Worm (Caenorhabditis elegans) whole organism, L4 larva: Measurements from ENCODE around the gene clc-6.

Source experiments
- D1046.2 ChIP-seq: fragments of 200-800 bp; sonication (Bioruptor generic); IDR thresholded peaks from 2 replicates; pipeline ENCODE4 v1.3.6; 2022; ENCODE audit warnings: missing genetic modification characterization, missing compliant biosample characterization
- F26F4.8 ChIP-seq: fragments of 200-800 bp; sonication (Bioruptor generic); conservative IDR thresholded peaks from 2 replicates; pipeline ENCODE4 v1.3.6; 2022; ENCODE audit warnings: missing genetic modification characterization, missing compliant biosample characterization
- F37D6.2 ChIP-seq: sonication (generic microtip); optimal IDR thresholded peaks from 2 replicates; lab custom pipeline; 2016; ENCODE audit warnings: mild to moderate bottlenecking, missing genetic modification characterization, missing compliant biosample characterization
- F49E8.2 ChIP-seq: sonication (generic microtip); optimal IDR thresholded peaks from 2 replicates; lab custom pipeline; 2016; ENCODE audit warnings: missing compliant biosample characterization, mild to moderate bottlenecking, missing genetic modification characterization, borderline replicate concordance
- Y48G9A.11 ChIP-seq: fragments of 200-800 bp; sonication (Bioruptor generic); IDR thresholded peaks from 2 replicates; pipeline ENCODE4 v1.3.6; 2022; ENCODE audit warnings: missing genetic modification reagents, missing genetic modification characterization, missing compliant biosample characterization
- Y5F2A.4 ChIP-seq: fragments of 200-800 bp; sonication (Bioruptor generic); optimal IDR thresholded peaks from 2 replicates; lab custom pipeline; 2018; ENCODE audit warnings: mild to moderate bottlenecking, missing genetic modification characterization, missing compliant biosample characterization
- Y75B8A.6 ChIP-seq: fragments of 200-800 bp; sonication (Bioruptor generic); IDR thresholded peaks from 2 replicates; pipeline ENCODE4 v1.3.6; 2022; ENCODE audit warnings: missing genetic modification reagents, missing genetic modification characterization, missing compliant biosample characterization
- ceh-62 ChIP-seq: sonication (generic microtip); optimal IDR thresholded peaks from 2 replicates; lab custom pipeline; 2017; ENCODE audit warnings: missing biosample characterization, missing genetic modification characterization
- ceh-82 ChIP-seq: sonication (generic microtip); optimal IDR thresholded peaks from 2 replicates; lab custom pipeline; 2017; ENCODE audit warnings: missing biosample characterization, missing genetic modification characterization
- ces-1 ChIP-seq: fragments of 150-350 bp; sonication (generic microtip); optimal IDR thresholded peaks from 4 replicates; lab custom pipeline; 2014; ENCODE audit warnings: missing biosample characterization, missing genetic modification reagents, missing genetic modification characterization
- cey-2 ChIP-seq: sonication (generic microtip); optimal IDR thresholded peaks from 3 replicates; lab custom pipeline; 2017; ENCODE audit warnings: missing genetic modification characterization, mild to moderate bottlenecking, missing compliant biosample characterization, antibody characterized with exemption, borderline replicate concordance; ENCODE audit not compliant: insufficient read depth
- ctbp-1 ChIP-seq: fragments of 200-800 bp; sonication (Bioruptor generic); IDR thresholded peaks from 2 replicates; pipeline ENCODE4 v1.3.6; 2022; ENCODE audit warnings: missing genetic modification reagents, missing genetic modification characterization, missing compliant biosample characterization
- daf-12 ChIP-seq: fragments of 150-350 bp; optimal IDR thresholded peaks from 2 replicates; lab custom pipeline; 2014; ENCODE audit warnings: missing biosample characterization, missing genetic modification reagents, missing genetic modification characterization
- daf-16 ChIP-seq, 3 experiments: sonication (generic microtip); optimal IDR thresholded peaks; 2 replicates each; lab custom pipeline; 2016 to 2017; ENCODE audit warnings: missing genetic modification characterization in 3 of 3, missing genetic modification reagents in 3 of 3, mild to moderate bottlenecking in 2 of 3, missing compliant biosample characterization in 2 of 3, missing biosample characterization in 1 of 3, moderate library complexity in 1 of 3
- daf-19 ChIP-seq: fragments of 200-800 bp; sonication (Bioruptor generic); conservative IDR thresholded peaks from 2 replicates; pipeline ENCODE4 v1.3.6; 2022; ENCODE audit warnings: missing genetic modification characterization, missing compliant biosample characterization
- dpl-1 ChIP-seq: fragments of 150-350 bp; optimal IDR thresholded peaks from 2 replicates; lab custom pipeline; 2014; ENCODE audit warnings: missing biosample characterization, missing genetic modification reagents, missing genetic modification characterization
- dve-1 ChIP-seq: sonication (generic microtip); optimal IDR thresholded peaks from 2 replicates; lab custom pipeline; 2017; ENCODE audit warnings: antibody characterized with exemption, mild to moderate bottlenecking, missing genetic modification characterization, missing compliant biosample characterization; ENCODE audit not compliant: insufficient read depth
- fkh-10 ChIP-seq: fragments of 150-350 bp; optimal IDR thresholded peaks from 2 replicates; lab custom pipeline; 2014; ENCODE audit warnings: missing biosample characterization, missing genetic modification reagents, missing genetic modification characterization
- jun-1 ChIP-seq: fragments of 150-350 bp; optimal IDR thresholded peaks from 2 replicates; lab custom pipeline; 2014; ENCODE audit warnings: missing biosample characterization, missing genetic modification reagents, missing genetic modification characterization
- lin-29 ChIP-seq: fragments of 200-800 bp; sonication (Bioruptor generic); IDR thresholded peaks from 2 replicates; pipeline ENCODE4 v1.3.6; 2022; ENCODE audit warnings: missing genetic modification reagents, missing genetic modification characterization, missing compliant biosample characterization
- lin-39 ChIP-seq: fragments of 150-350 bp; optimal IDR thresholded peaks from 2 replicates; lab custom pipeline; 2014; ENCODE audit warnings: missing biosample characterization, missing genetic modification reagents, missing genetic modification characterization
- lir-3 ChIP-seq: sonication (generic microtip); optimal IDR thresholded peaks from 2 replicates; lab custom pipeline; 2016; ENCODE audit warnings: mild to moderate bottlenecking, missing genetic modification characterization, missing compliant biosample characterization
- madf-9 ChIP-seq: fragments of 200-800 bp; sonication (Bioruptor generic); conservative IDR thresholded peaks from 2 replicates; pipeline ENCODE4 v1.3.6; 2022; ENCODE audit warnings: missing genetic modification reagents, missing genetic modification characterization, missing compliant biosample characterization
- mxl-2 ChIP-seq: fragments of 200-800 bp; sonication (Bioruptor generic); conservative IDR thresholded peaks from 2 replicates; pipeline ENCODE4 v1.3.6; 2022; ENCODE audit warnings: missing genetic modification reagents, missing genetic modification characterization, missing compliant biosample characterization
- mxl-3 ChIP-seq: fragments of 200-800 bp; sonication (Bioruptor generic); optimal IDR thresholded peaks from 2 replicates; lab custom pipeline; 2018; ENCODE audit warnings: mild to moderate bottlenecking, missing genetic modification characterization, missing compliant biosample characterization
- nhr-10 ChIP-seq: fragments of 150-350 bp; optimal IDR thresholded peaks from 2 replicates; lab custom pipeline; 2014; ENCODE audit warnings: missing biosample characterization, missing genetic modification characterization
- nhr-111 ChIP-seq: fragments of 200-800 bp; sonication (Bioruptor generic); optimal IDR thresholded peaks from 2 replicates; lab custom pipeline; 2018; ENCODE audit warnings: mild to moderate bottlenecking, missing genetic modification characterization, missing compliant biosample characterization
- nhr-237 ChIP-seq: sonication (generic microtip); optimal IDR thresholded peaks from 2 replicates; lab custom pipeline; 2017; ENCODE audit warnings: missing biosample characterization, missing genetic modification characterization
- nhr-25 ChIP-seq: sonication (generic microtip); optimal IDR thresholded peaks from 2 replicates; lab custom pipeline; 2017; ENCODE audit warnings: missing genetic modification characterization, mild to moderate bottlenecking, missing compliant biosample characterization, antibody characterized with exemption, moderate library complexity, borderline replicate concordance; ENCODE audit not compliant: insufficient read depth
- nhr-42 ChIP-seq: fragments of 200-800 bp; sonication (Bioruptor generic); IDR thresholded peaks from 2 replicates; pipeline ENCODE4 v1.3.6; 2022; ENCODE audit warnings: missing genetic modification characterization, missing compliant biosample characterization
- nhr-6 ChIP-seq: fragments of 150-350 bp; optimal IDR thresholded peaks from 2 replicates; lab custom pipeline; 2014; ENCODE audit warnings: missing biosample characterization, missing genetic modification characterization
- nhr-76 ChIP-seq: fragments of 150-350 bp; optimal IDR thresholded peaks from 2 replicates; lab custom pipeline; 2014; ENCODE audit warnings: missing biosample characterization, missing genetic modification characterization
- php-3 ChIP-seq: fragments of 200-800 bp; sonication (Bioruptor generic); IDR thresholded peaks from 2 replicates; pipeline ENCODE4 v1.3.6; 2022; ENCODE audit warnings: missing genetic modification reagents, missing genetic modification characterization, missing compliant biosample characterization
- snpc-1.2 ChIP-seq: fragments of 200-800 bp; sonication (Bioruptor generic); IDR thresholded peaks from 2 replicates; pipeline ENCODE4 v1.3.6; 2022; ENCODE audit warnings: missing genetic modification reagents, missing genetic modification characterization, missing compliant biosample characterization
- tag-97 ChIP-seq: fragments of 200-800 bp; sonication (Bioruptor generic); IDR thresholded peaks from 2 replicates; pipeline ENCODE4 v1.3.6; 2022; ENCODE audit warnings: missing genetic modification characterization, missing compliant biosample characterization
- tra-1 ChIP-seq: fragments of 200-800 bp; sonication (Bioruptor generic); IDR thresholded peaks from 2 replicates; pipeline ENCODE4 v1.3.6; 2022; ENCODE audit warnings: missing genetic modification reagents, missing genetic modification characterization, missing compliant biosample characterization
- unc-62 ChIP-seq, 3 experiments: fragments of 150-350 bp in 1 of 3; sonication (generic microtip); optimal IDR thresholded peaks in 2 of 3; peaks in 1 of 3; 1 replicate in 1 of 3; 2 replicates in 2 of 3; lab custom pipeline; 2014 to 2017; ENCODE audit warnings: missing biosample characterization in 3 of 3, missing genetic modification characterization in 3 of 3, missing genetic modification reagents in 3 of 3, missing genotype in 1 of 3
- zag-1 ChIP-seq: fragments of 150-350 bp; optimal IDR thresholded peaks from 2 replicates; lab custom pipeline; 2014; ENCODE audit warnings: missing biosample characterization, missing genetic modification characterization
- zip-2 ChIP-seq: fragments of 150-350 bp; optimal IDR thresholded peaks from 2 replicates; lab custom pipeline; 2014; ENCODE audit warnings: missing biosample characterization, missing genetic modification characterization
- ztf-11 ChIP-seq: fragments of 150-350 bp; optimal IDR thresholded peaks from 2 replicates; lab custom pipeline; 2014; ENCODE audit warnings: missing biosample characterization, missing genetic modification characterization

The clc-6 gene

DNA sequence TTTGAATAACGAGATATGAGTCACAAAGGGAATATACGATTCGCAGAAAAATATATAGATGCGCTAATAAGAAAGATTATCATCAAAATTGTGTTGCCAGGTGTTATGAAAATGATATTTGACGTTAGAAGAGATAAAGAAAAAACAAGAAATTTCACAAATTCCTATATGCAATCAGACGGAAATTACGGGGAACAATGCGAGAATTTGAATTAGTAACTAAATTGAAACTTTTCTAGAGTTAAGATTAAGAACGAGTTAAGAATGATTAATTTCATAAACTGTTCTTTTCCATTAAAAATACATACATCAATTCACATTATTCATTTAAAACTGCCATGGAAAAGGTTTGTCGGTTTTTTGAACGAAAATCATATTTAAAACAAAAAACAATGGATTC is at the start of gene clc-6:
clc-6 (minus strand) TSS at position 101 of the 400 bp plus-strand sequence.
- TF ChIP-seq tra-1 (GFP tag; lab: Robert Waterston, UW): no peak
- no peak for TF ChIP-seq F49E8.2 (tag; lab: Kevin White, UChicago)
- TF ChIP-seq F26F4.8 (GFP tag; lab: Robert Waterston, UW): no peak
- TF ChIP-seq dpl-1 (GFP tag; lab: Kevin White, UChicago): no peak
- TF ChIP-seq zip-2 (tag; lab: Kevin White, UChicago): no peak
- no peak for TF ChIP-seq daf-16 (GFP tag; optimal IDR thresholded peaks at IDR 0.05; lab: Kevin White, UChicago)
- TF ChIP-seq daf-16 (tag; optimal IDR thresholded peaks at IDR 0.05; lab: Kevin White, UChicago): no peak
- no peak for TF ChIP-seq ctbp-1 (GFP tag; lab: Robert Waterston, UW)
- no peak for TF ChIP-seq lin-29 (GFP tag; lab: Robert Waterston, UW)
- no peak for TF ChIP-seq daf-19 (GFP tag; lab: Robert Waterston, UW)
- no peak for TF ChIP-seq fkh-10 (GFP tag; lab: Kevin White, UChicago)
- TF ChIP-seq jun-1 (tag; lab: Kevin White, UChicago): no peak
- TF ChIP-seq nhr-10 (tag; lab: Kevin White, UChicago): no peak
- no peak for TF ChIP-seq ces-1 (GFP tag; lab: Kevin White, UChicago)
- TF ChIP-seq nhr-25 (tag; lab: Kevin White, UChicago): no peak
- no peak for TF ChIP-seq mxl-2 (GFP tag; lab: Robert Waterston, UW)
- no peak for TF ChIP-seq daf-12 (tag; lab: Kevin White, UChicago)

DNA sequence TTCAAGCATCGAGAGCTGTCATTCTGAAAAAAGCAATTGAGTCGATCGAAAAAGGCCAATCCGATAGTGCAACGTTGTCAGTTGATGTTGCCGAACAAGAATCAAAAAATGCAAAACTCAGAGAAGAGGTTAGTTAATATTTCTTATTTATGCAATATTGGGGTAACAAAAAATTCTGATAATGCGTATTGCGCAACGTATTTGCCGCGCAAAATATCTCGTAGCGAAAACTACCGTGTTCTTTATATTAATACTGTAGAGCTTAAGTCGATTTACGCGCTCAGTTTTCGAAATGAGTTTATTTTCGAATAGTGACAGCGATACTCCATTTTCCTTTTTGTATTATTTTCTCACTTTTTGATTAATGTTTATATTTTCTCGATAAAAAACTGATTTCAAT is 49.0 kb upstream of the clc-6 start:
- TF ChIP-seq Y48G9A.11 (GFP tag; lab: Robert Waterston, UW) (no peak), unc-62 (GFP tag; optimal IDR thresholded peaks at IDR 0.05 in 1 of 2; lab: Kevin White, UChicago) (peak in 1 of 2 experiments; percentile 93), unc-62 (tag; optimal IDR thresholded peaks at IDR 0.05; lab: Kevin White, UChicago) (no peak), dpl-1 (GFP tag; lab: Kevin White, UChicago) (no peak), mxl-2 (GFP tag; lab: Robert Waterston, UW) (no peak), F37D6.2 (tag; lab: Kevin White, UChicago) (no peak), nhr-6 (tag; lab: Kevin White, UChicago) (no peak)

DNA sequence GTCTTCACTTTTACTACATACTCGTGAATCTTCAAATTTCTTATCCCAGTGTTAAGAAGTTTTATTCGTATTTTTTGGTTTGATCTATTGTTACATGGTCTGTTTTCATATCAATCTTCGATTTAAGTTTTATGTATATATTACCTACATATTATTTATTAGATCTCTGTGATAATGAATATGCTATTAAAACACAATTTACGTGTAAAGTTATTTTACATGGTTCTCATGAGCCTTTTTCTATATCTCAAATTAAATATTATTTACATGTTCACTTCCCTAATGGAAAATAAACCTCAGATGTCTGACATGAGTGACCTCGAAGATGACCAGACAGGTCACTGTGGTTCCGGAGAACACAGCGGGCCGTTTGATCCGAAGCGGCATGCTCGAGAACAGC is 48.5 kb upstream of the clc-6 start, which contains the start of gene mxl-1:
mxl-1 (plus strand) TSS at position 301 of the 400 bp plus-strand sequence.
- no peak for TF ChIP-seq nhr-10 (tag; lab: Kevin White, UChicago)
- no peak for TF ChIP-seq lin-39 (tag; lab: Kevin White, UChicago)
- no peak for TF ChIP-seq D1046.2 (GFP tag; lab: Robert Waterston, UW)
- no peak for TF ChIP-seq nhr-76 (tag; lab: Kevin White, UChicago)
- TF ChIP-seq ceh-82 (tag; lab: Kevin White, UChicago): no peak
- no peak for TF ChIP-seq ztf-11 (tag; lab: Kevin White, UChicago)
- TF ChIP-seq lir-3: no peak
- TF ChIP-seq nhr-237 (tag; lab: Kevin White, UChicago): no peak
- TF ChIP-seq snpc-1.2: no peak

DNA sequence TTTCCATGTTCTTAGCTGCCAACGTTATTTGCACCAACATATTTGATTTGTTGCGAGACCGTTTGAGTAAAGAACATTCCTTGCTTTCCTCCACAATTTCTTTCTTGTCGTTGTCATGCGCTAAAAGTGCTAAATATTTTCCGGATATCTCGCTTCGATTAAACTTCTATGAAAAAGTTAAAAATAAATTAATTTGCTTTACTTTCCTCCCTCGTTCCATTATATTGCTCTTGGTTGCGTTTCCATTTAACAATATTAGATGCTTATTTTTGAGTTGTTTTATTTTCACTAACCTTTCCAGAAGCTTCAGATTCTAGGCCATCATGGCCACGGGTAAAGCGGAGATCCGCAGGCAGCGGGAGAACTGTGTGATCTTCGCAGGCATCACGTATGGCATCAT is 45.6 kb upstream of the clc-6 start, which contains the start of gene pgap-1:
pgap-1 (plus strand) TSS at position 301 of the 400 bp plus-strand sequence.
- no peak for TF ChIP-seq zag-1 (tag; lab: Kevin White, UChicago)
- no peak for TF ChIP-seq nhr-42 (GFP tag; lab: Robert Waterston, UW)
- TF ChIP-seq nhr-6 (tag; lab: Kevin White, UChicago): no peak
- no peak for TF ChIP-seq ceh-62 (tag; lab: Kevin White, UChicago)
- TF ChIP-seq, all 104 proteins: peak for 0

DNA sequence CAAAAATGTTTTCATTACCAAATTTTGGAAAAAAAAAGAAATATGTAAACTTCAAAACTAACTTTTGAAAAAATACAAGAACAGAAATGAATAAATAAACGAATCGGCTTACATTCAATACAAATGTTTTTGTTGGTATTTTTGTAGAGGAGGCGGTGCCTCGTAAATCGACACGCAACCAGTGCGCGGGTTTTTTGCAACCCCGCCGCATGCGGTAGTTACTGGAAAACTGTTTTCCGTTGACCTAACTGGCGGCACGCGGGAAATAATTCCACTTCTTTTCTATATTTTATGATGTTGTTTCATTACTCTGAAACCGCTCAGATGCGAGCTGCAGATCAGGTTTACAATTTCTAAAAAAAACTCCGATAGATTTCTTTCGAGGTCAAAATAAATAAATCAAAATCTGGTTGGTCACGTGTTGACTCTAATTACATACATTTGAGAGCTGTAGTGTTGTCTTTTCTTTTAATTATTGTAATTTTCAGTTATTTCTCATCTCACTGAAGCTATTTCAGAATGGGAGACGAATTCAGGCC is 43.2 kb upstream of the clc-6 start, which contains the start of the genes dvc-1 and ima-1:
dvc-1 (minus strand) TSS at position 145 of the 539 bp plus-strand sequence.
ima-1 (plus strand) TSS at position 489 of the 539 bp plus-strand sequence.
- TF ChIP-seq F37D6.2 (tag; lab: Kevin White, UChicago) (no peak), lin-39 (tag; lab: Kevin White, UChicago) (no peak), nhr-76 (tag; lab: Kevin White, UChicago) (no peak), madf-9 (GFP tag; lab: Robert Waterston, UW) (no peak), daf-12 (tag; lab: Kevin White, UChicago) (no peak), php-3 (GFP tag; lab: Robert Waterston, UW) (0 out of 2 replicates have a peak, but pooled peaks have one; percentile 30), Y75B8A.6 (GFP tag; lab: Robert Waterston, UW) (no peak), nhr-111 (GFP tag; lab: Kevin White, UChicago) (no peak), dve-1 (peak; percentile 43), mxl-3 (GFP tag; lab: Kevin White, UChicago) (peak; percentile 11), cey-2 (tag; lab: Kevin White, UChicago) (no peak), jun-1 (tag; lab: Kevin White, UChicago) (no peak), tag-97 (no peak), Y5F2A.4 (GFP tag; lab: Kevin White, UChicago) (no peak), ceh-82 (tag; lab: Kevin White, UChicago) (no peak)
